Worm (Caenorhabditis elegans) whole organism, mixed stage, embryonic: ENCODE measurements around the gene sdz-5.

Experiments
- M03D4.4 ChIP-seq: sonication (generic microtip); optimal IDR thresholded peaks from 2 replicates; lab custom pipeline; 2017; ENCODE audit warnings: mild to moderate bottlenecking, missing genetic modification characterization, missing compliant biosample characterization
- bed-3 ChIP-seq: fragments of 200-800 bp; sonication (Bioruptor generic); optimal IDR thresholded peaks from 3 replicates; lab custom pipeline; 2018; ENCODE audit warnings: mild to moderate bottlenecking, missing genetic modification characterization, moderate library complexity, missing compliant biosample characterization
- ceh-39 ChIP-seq: fragments of 150-350 bp; optimal IDR thresholded peaks from 2 replicates; lab custom pipeline; 2014; ENCODE audit warnings: missing biosample characterization, missing genetic modification characterization
- ceh-43 ChIP-seq: fragments of 200-800 bp; sonication (Bioruptor generic); optimal IDR thresholded peaks from 2 replicates; lab custom pipeline; 2018; ENCODE audit warnings: mild to moderate bottlenecking, missing genetic modification characterization, moderate library complexity, missing compliant biosample characterization
- ces-1 ChIP-seq: fragments of 150-350 bp; optimal IDR thresholded peaks from 2 replicates; lab custom pipeline; 2014; ENCODE audit warnings: missing biosample characterization, missing genetic modification reagents, missing genetic modification characterization
- cnd-1 ChIP-seq: fragments of 200-800 bp; sonication (Bioruptor generic); optimal IDR thresholded peaks from 2 replicates; lab custom pipeline; 2018; ENCODE audit warnings: mild to moderate bottlenecking, missing genetic modification characterization, missing compliant biosample characterization
- drap-1 ChIP-seq: fragments of 200-800 bp; sonication (Bioruptor generic); optimal IDR thresholded peaks from 3 replicates; lab custom pipeline; 2018; ENCODE audit warnings: mild to moderate bottlenecking, missing genetic modification characterization, missing compliant biosample characterization
- elt-1 ChIP-seq: sonication (generic microtip); optimal IDR thresholded peaks from 2 replicates; lab custom pipeline; 2017; ENCODE audit warnings: missing genetic modification characterization, mild to moderate bottlenecking, missing compliant biosample characterization, antibody characterized with exemption, moderate library complexity, borderline replicate concordance; ENCODE audit not compliant: insufficient read depth
- elt-3 ChIP-seq: fragments of 150-350 bp; optimal IDR thresholded peaks from 2 replicates; lab custom pipeline; 2014; ENCODE audit warnings: missing biosample characterization, missing genetic modification characterization
- flh-1 ChIP-seq: fragments of 200-800 bp; sonication (Bioruptor generic); optimal IDR thresholded peaks from 2 replicates; lab custom pipeline; 2018; ENCODE audit warnings: mild to moderate bottlenecking, missing genetic modification characterization, moderate library complexity, missing compliant biosample characterization
- ham-2 ChIP-seq: fragments of 200-800 bp; sonication (Bioruptor generic); optimal IDR thresholded peaks from 2 replicates; lab custom pipeline; 2018; ENCODE audit warnings: mild to moderate bottlenecking, missing genetic modification characterization, missing compliant biosample characterization
- hlh-1 ChIP-seq: fragments of 150-350 bp; optimal IDR thresholded peaks from 2 replicates; lab custom pipeline; 2014; ENCODE audit warnings: missing biosample characterization, missing genetic modification reagents, missing genetic modification characterization
- lsy-2 ChIP-seq: fragments of 150-350 bp; optimal IDR thresholded peaks from 2 replicates; lab custom pipeline; 2014; ENCODE audit warnings: missing biosample characterization, missing genetic modification characterization
- mab-5 ChIP-seq: fragments of 150-350 bp; optimal IDR thresholded peaks from 2 replicates; lab custom pipeline; 2014; ENCODE audit warnings: missing biosample characterization, missing genetic modification characterization
- mep-1 ChIP-seq: fragments of 150-350 bp; optimal IDR thresholded peaks from 2 replicates; lab custom pipeline; 2017; ENCODE audit warnings: missing biosample characterization, missing genetic modification reagents, missing genetic modification characterization, inconsistent platforms
- mls-2 ChIP-seq: sonication (generic microtip); optimal IDR thresholded peaks from 2 replicates; lab custom pipeline; 2016; ENCODE audit warnings: mild to moderate bottlenecking, missing genetic modification characterization, moderate library complexity, missing compliant biosample characterization
- nhr-12 ChIP-seq: fragments of 150-350 bp; optimal IDR thresholded peaks from 2 replicates; lab custom pipeline; 2014; ENCODE audit warnings: missing biosample characterization, missing genetic modification characterization
- nhr-2 ChIP-seq: fragments of 150-350 bp; optimal IDR thresholded peaks from 2 replicates; lab custom pipeline; 2014; ENCODE audit warnings: missing biosample characterization, missing genetic modification characterization
- nhr-237 ChIP-seq: fragments of 150-350 bp; optimal IDR thresholded peaks from 2 replicates; lab custom pipeline; 2014; ENCODE audit warnings: missing biosample characterization, missing genetic modification characterization
- nhr-28 ChIP-seq: fragments of 150-350 bp; optimal IDR thresholded peaks from 2 replicates; lab custom pipeline; 2014; ENCODE audit warnings: missing biosample characterization, missing genetic modification characterization
- nhr-76 ChIP-seq: sonication (generic microtip); optimal IDR thresholded peaks from 2 replicates; lab custom pipeline; 2017; ENCODE audit warnings: missing biosample characterization, missing genetic modification characterization
- pha-4 ChIP-seq: fragments of 150-350 bp; optimal IDR thresholded peaks from 2 replicates; lab custom pipeline; 2018; ENCODE audit warnings: missing biosample characterization, missing genetic modification reagents, missing genetic modification characterization
- sem-2 ChIP-seq: fragments of 200-800 bp; sonication (Bioruptor generic); optimal IDR thresholded peaks from 2 replicates; lab custom pipeline; 2018; ENCODE audit warnings: mild to moderate bottlenecking, missing genetic modification characterization, missing compliant biosample characterization
- snpc-4 ChIP-seq: fragments of 150-350 bp; optimal IDR thresholded peaks from 2 replicates; lab custom pipeline; 2014; ENCODE audit warnings: missing biosample characterization, missing genetic modification characterization
- sptf-1 ChIP-seq: sonication (generic microtip); optimal IDR thresholded peaks from 2 replicates; lab custom pipeline; 2017; ENCODE audit warnings: mild to moderate bottlenecking, missing genetic modification characterization, moderate library complexity, missing compliant biosample characterization
- tbx-8 ChIP-seq: fragments of 200-800 bp; sonication (Bioruptor generic); optimal IDR thresholded peaks from 2 replicates; lab custom pipeline; 2018; ENCODE audit warnings: mild to moderate bottlenecking, missing genetic modification characterization, moderate library complexity, missing compliant biosample characterization
- unc-120 ChIP-seq: sonication (generic microtip); optimal IDR thresholded peaks from 2 replicates; lab custom pipeline; 2017; ENCODE audit warnings: missing genetic modification characterization, missing compliant biosample characterization; ENCODE audit not compliant: poor library complexity, severe bottlenecking
- unc-62 ChIP-seq: fragments of 150-350 bp; optimal IDR thresholded peaks from 2 replicates; lab custom pipeline; 2014; ENCODE audit warnings: missing biosample characterization, missing genetic modification reagents, missing genetic modification characterization
- zip-8 ChIP-seq: fragments of 150-350 bp; optimal IDR thresholded peaks from 2 replicates; lab custom pipeline; 2014; ENCODE audit warnings: missing biosample characterization, missing genetic modification characterization
- ztf-11 ChIP-seq: fragments of 150-350 bp; optimal IDR thresholded peaks from 2 replicates; lab custom pipeline; 2014; ENCODE audit warnings: missing biosample characterization, missing genetic modification characterization

sdz-5 gene

ce11 chrII:3038453-3038909, 30.0 kb downstream of the sdz-5 start, which contains the start of the genes B0454.26 and B0454.5:
Gene B0454.26 (minus strand): TSS chrII:3038553.
Gene B0454.5 (plus strand): TSS chrII:3038859.
- no peak for TF ChIP-seq unc-120
- TF ChIP-seq elt-3 = no peak
- TF ChIP-seq mep-1 = no peak
- no peak for TF ChIP-seq flh-1 (GFP tag; lab: Kevin White, UChicago)
- no peak for TF ChIP-seq nhr-28 (tag; lab: Kevin White, UChicago)
- no peak for TF ChIP-seq drap-1 (GFP tag; lab: Kevin White, UChicago)
- no peak for TF ChIP-seq nhr-12 (tag; lab: Kevin White, UChicago)
- TF ChIP-seq nhr-2 (tag; lab: Kevin White, UChicago) = no peak
- TF ChIP-seq sptf-1 (tag; lab: Kevin White, UChicago) = no peak
- TF ChIP-seq bed-3 = no peak
- TF ChIP-seq mls-2 (tag; lab: Kevin White, UChicago) = no peak
- TF ChIP-seq ham-2 (GFP tag; lab: Kevin White, UChicago) = no peak
- TF ChIP-seq nhr-237 (tag; lab: Kevin White, UChicago) = no peak
- no peak for TF ChIP-seq lsy-2 (tag; lab: Kevin White, UChicago)
- TF ChIP-seq M03D4.4 = no peak
- TF ChIP-seq nhr-76 (tag; lab: Kevin White, UChicago) = no peak
- no peak for TF ChIP-seq cnd-1 (tag; lab: Kevin White, UChicago)

DNA sequence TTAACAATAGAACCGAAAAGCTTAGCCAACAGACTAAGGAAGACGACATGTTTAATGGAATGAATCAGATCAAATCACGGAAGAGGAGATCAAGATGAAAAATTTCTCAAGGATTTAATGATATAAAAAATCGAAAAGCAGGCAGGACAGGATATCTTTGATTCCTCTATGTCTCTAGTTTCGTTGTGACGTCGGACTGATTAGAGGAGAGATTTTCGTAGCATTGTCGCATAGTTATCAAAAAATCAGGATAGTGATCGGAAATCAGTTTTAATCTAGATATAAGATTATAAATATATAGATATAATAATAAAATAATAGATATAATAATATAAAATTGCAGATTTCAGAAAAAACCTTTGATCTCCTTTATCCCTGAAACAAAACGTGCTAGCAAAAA, 34.9 kb downstream of the sdz-5 start, which contains the start of gene B0454.8:
TSS of gene B0454.8 (minus strand) at position 101 of the 400 bp plus-strand sequence.
- no peak for TF ChIP-seq ztf-11 (tag; lab: Kevin White, UChicago)
- TF ChIP-seq nhr-237 (tag; lab: Kevin White, UChicago) = no peak
- TF ChIP-seq elt-3 = no peak
- no peak for TF ChIP-seq mep-1
- TF ChIP-seq mls-2 (tag; lab: Kevin White, UChicago) = no peak
- no peak for TF ChIP-seq nhr-2 (tag; lab: Kevin White, UChicago)
- no peak for TF ChIP-seq sem-2

DNA sequence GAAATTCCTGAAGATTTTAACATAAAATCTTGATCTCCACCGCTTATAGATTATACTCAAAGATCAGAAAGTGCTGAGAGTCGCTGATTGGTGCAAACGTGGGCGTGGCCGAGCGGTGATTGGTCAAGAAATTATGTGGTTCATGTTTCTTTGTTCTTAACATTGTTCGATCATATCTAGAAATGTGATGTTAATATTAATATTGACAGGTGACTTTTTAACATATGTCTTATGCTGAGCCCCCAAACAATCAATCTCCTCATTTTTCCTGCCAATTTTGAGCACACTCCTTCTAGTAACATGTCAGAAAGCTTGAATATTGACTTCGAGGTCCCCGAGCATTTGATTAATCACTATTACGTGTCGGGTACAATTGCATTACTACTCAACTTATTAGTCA, 35.5 kb downstream of the sdz-5 start, which contains the start of gene sri-29:
TSS of gene sri-29 (plus strand) at position 301 of the 400 bp plus-strand sequence.
- no peak for TF ChIP-seq M03D4.4
- TF ChIP-seq snpc-4 (tag; lab: Kevin White, UChicago) = no peak
- TF ChIP-seq cnd-1 (tag; lab: Kevin White, UChicago) = no peak
- TF ChIP-seq ceh-43 (GFP tag; lab: Kevin White, UChicago) = no peak
- no peak for TF ChIP-seq ces-1 (GFP tag; lab: Kevin White, UChicago)
- no peak for TF ChIP-seq zip-8 (tag; lab: Kevin White, UChicago)
- no peak for TF ChIP-seq pha-4 (tag; lab: Kevin White, UChicago)
- TF ChIP-seq tbx-8 (GFP tag; lab: Kevin White, UChicago) = no peak

DNA sequence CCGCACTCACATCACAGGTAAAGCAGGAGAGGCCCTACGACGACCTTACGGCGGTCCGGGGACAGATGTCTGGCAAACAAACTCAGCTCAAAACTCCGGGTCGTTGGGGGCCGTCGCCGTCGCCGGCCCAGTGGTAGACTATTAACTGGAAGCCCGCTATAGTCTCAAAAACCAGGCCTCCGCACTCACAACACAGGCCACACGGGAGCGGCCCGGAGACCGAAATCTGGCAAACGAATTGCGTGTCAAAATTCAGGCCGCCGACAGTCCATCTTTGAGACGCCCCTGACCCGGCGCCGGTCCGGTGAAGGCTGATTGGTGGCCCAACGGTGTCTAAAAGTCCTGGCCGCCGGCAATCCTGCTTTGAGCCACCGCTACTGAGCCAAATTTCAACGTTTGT, 36.9 kb downstream of the sdz-5 start:
- TF ChIP-seq unc-120 = no peak
- TF ChIP-seq nhr-76 (tag; lab: Kevin White, UChicago) = no peak
- TF ChIP-seq ceh-39 = no peak
- no peak for TF ChIP-seq unc-62 (GFP tag; lab: Kevin White, UChicago)

DNA sequence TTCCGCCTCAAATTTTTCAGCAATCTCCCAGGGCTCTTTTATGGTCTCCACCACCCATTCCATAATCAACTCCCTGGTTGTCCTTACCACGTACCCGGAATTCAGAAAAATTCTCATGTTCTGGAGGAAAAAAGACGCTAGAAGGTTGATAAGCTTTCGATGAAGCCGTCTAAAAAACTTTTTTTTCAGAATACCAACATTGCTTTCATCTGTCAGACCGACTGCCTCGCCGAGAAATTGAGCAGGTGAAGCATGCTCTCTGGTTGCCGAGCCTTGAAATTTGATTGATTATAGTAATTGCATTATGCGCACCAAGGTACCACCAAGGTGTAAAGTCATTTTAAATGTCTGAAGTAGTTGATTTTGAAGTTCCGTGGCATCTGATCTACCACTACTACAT, 37.4 kb downstream of the sdz-5 start, which contains the start of gene sri-30:
TSS of gene sri-30 (plus strand) at position 301 of the 400 bp plus-strand sequence.
- TF ChIP-seq cnd-1 (tag; lab: Kevin White, UChicago) (no peak), M03D4.4 (no peak), flh-1 (GFP tag; lab: Kevin White, UChicago) (no peak), ztf-11 (tag; lab: Kevin White, UChicago) (no peak), drap-1 (GFP tag; lab: Kevin White, UChicago) (no peak), snpc-4 (tag; lab: Kevin White, UChicago) (no peak), nhr-28 (tag; lab: Kevin White, UChicago) (no peak), hlh-1 (no peak), mab-5 (tag; lab: Kevin White, UChicago) (no peak), elt-1 (no peak), ham-2 (GFP tag; lab: Kevin White, UChicago) (no peak), sptf-1 (tag; lab: Kevin White, UChicago) (no peak), sem-2 (no peak), lsy-2 (tag; lab: Kevin White, UChicago) (no peak), ces-1 (GFP tag; lab: Kevin White, UChicago) (no peak), nhr-76 (tag; lab: Kevin White, UChicago) (no peak), mep-1 (no peak), bed-3 (no peak)
